Worm (Caenorhabditis elegans) whole organism, young adult: ENCODE measurements around the gene eri-12.

Experiments
- ZK185.1 ChIP-seq: sonication (generic microtip); optimal IDR thresholded peaks from 2 replicates; lab custom pipeline; 2016; ENCODE audit warnings: mild to moderate bottlenecking, missing genetic modification characterization, missing compliant biosample characterization; ENCODE audit not compliant: poor library complexity, severe bottlenecking
- hsf-1 ChIP-seq: fragments of 200-800 bp; sonication (Bioruptor generic); IDR thresholded peaks from 2 replicates; pipeline ENCODE4 v1.3.6; 2022; ENCODE audit warnings: missing genetic modification reagents, missing genetic modification characterization, missing compliant biosample characterization

ce11 chrIV:12120536-12120935 is 36.1 kb upstream of the eri-12 start:
- no peak for TF ChIP-seq hsf-1 (GFP tag; lab: Robert Waterston, UW)
- no peak for TF ChIP-seq ZK185.1 (tag; lab: Kevin White, UChicago)
